Worm (Caenorhabditis elegans) whole organism, L1 larva: ENCODE results near the gene C15H11.1.

Experiments used
- aly-2 ChIP-seq: fragments of 150-350 bp; optimal IDR thresholded peaks from 2 replicates; lab custom pipeline; 2014; ENCODE audit warnings: missing biosample characterization, missing genetic modification characterization
- ceh-82 ChIP-seq, 3 experiments: fragments of 150-350 bp in 1 of 3; sonication (generic microtip) in 2 of 3; optimal IDR thresholded peaks; 2 replicates each; lab custom pipeline; 2014 to 2017; ENCODE audit warnings: missing biosample characterization in 3 of 3, missing genetic modification characterization in 3 of 3
- fkh-10 ChIP-seq: sonication (generic microtip); optimal IDR thresholded peaks from 2 replicates; lab custom pipeline; 2017; ENCODE audit warnings: missing biosample characterization, missing genetic modification reagents, missing genetic modification characterization
- lin-39 ChIP-seq: fragments of 150-350 bp; optimal IDR thresholded peaks from 2 replicates; lab custom pipeline; 2014; ENCODE audit warnings: missing biosample characterization, missing genetic modification reagents, missing genetic modification characterization
- lsy-2 ChIP-seq, 2 experiments: fragments of 150-350 bp; optimal IDR thresholded peaks; 2 replicates each; lab custom pipeline; 2014; ENCODE audit warnings: missing biosample characterization in 2 of 2, missing genetic modification characterization in 2 of 2
- nhr-76 ChIP-seq: sonication (generic microtip); optimal IDR thresholded peaks from 2 replicates; lab custom pipeline; 2017; ENCODE audit warnings: missing biosample characterization, missing genetic modification characterization
- snpc-4 ChIP-seq: fragments of 150-350 bp; optimal IDR thresholded peaks from 2 replicates; lab custom pipeline; 2014; ENCODE audit warnings: missing biosample characterization, missing genetic modification characterization
- sox-4 ChIP-seq: sonication (generic microtip); optimal IDR thresholded peaks from 2 replicates; lab custom pipeline; 2016; ENCODE audit warnings: missing genetic modification characterization, missing compliant biosample characterization
- unc-30 ChIP-seq: sonication (generic microtip); optimal IDR thresholded peaks from 2 replicates; lab custom pipeline; 2017; ENCODE audit warnings: missing biosample characterization, missing genetic modification characterization
- ztf-4 ChIP-seq: fragments of 150-350 bp; optimal IDR thresholded peaks from 2 replicates; lab custom pipeline; 2014; ENCODE audit warnings: missing biosample characterization, missing genetic modification characterization

DNA sequence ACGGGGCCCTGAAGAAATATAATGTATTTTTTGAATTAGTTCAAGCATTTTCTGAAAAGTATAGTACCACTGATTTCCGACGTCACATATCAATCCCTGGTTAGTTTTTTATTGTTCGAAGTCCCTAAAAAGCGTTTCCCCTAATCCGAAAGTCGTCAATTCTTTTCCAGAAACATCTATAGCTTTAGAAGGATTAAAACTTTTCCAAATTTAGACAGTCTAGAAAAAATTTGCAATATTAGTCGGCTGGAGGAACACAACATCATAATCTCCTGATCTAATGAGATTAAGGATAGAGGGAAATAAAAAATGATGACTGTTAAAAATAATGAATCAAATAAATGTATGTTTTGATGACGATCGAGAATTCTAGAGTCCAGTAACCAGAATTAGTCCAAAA, 15.6 kb upstream of the C15H11.1 start:
- TF ChIP-seq ceh-82 (tag; optimal IDR thresholded peaks at IDR 0.05; lab: Kevin White, UChicago) (no peak), unc-30 (tag; lab: Kevin White, UChicago) (no peak), fkh-10 (GFP tag; lab: Kevin White, UChicago) (no peak), lsy-2 (tag; optimal IDR thresholded peaks at IDR 0.05; lab: Kevin White, UChicago) (no peak), sox-4 (tag; lab: Kevin White, UChicago) (no peak), snpc-4 (tag; lab: Kevin White, UChicago) (no peak), nhr-76 (tag; lab: Kevin White, UChicago) (no peak), aly-2 (tag; lab: Kevin White, UChicago) (no peak), lin-39 (tag; lab: Kevin White, UChicago) (no peak), ztf-4 (no peak)
